Fruit fly (Drosophila melanogaster) Kc167 (cell line): ENCODE measurements around the gene grsm.

Experiments
- Myc ChIP-seq: fragments of >200 bp; optimal IDR thresholded peaks from 2 replicates; lab custom pipeline; 2017; ENCODE audit warnings: missing external identifiers
- Sin3A ChIP-seq: fragments of >200 bp; optimal IDR thresholded peaks from 2 replicates; lab custom pipeline; 2018; ENCODE audit warnings: missing external identifiers
- h ChIP-seq: fragments of >200 bp; optimal IDR thresholded peaks from 3 replicates; lab custom pipeline; 2018; ENCODE audit warnings: missing external identifiers
- insv ChIP-seq: fragments of >200 bp; optimal IDR thresholded peaks from 3 replicates; lab custom pipeline; 2018; ENCODE audit warnings: missing external identifiers
- psq ChIP-seq: fragments of >200 bp; optimal IDR thresholded peaks from 2 replicates; lab custom pipeline; 2017; ENCODE audit warnings: missing external identifiers
- ttk ChIP-seq: sonication (Bioruptor generic); optimal IDR thresholded peaks from 2 replicates; lab custom pipeline; 2017; ENCODE audit warnings: missing external identifiers

grsm gene

DNA sequence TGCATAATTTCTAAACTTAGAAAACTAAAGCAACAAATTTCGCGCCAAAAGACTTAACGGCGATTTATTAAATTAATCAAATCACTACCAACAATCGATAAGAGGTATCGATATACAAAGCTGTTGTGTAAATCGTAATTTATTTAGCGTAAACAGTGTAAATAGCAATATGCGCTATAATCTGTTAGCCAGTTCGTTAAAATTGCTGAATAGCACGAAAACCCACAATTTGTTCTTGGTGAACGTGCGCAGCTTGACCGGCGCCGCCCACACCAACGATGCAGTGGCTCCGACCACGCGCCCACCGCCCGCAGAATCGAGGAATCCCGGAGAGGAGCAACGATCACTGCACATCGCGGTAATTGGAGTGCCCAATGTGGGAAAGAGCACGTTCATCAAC is 28.0 kb upstream of the grsm start, which contains the start of gene CG7488:
Gene CG7488 (plus strand): TSS at position 99 of the 400 bp plus-strand sequence.
- TF ChIP-seq insv (lab: Kevin White, UChicago) (no peak), h (lab: Kevin White, UChicago) (no peak), Sin3A (lab: Kevin White, UChicago) (no peak), Myc (lab: Kevin White, UChicago) (no peak), ttk (lab: Kevin White, UChicago) (no peak), psq (lab: Kevin White, UChicago) (no peak)

DNA sequence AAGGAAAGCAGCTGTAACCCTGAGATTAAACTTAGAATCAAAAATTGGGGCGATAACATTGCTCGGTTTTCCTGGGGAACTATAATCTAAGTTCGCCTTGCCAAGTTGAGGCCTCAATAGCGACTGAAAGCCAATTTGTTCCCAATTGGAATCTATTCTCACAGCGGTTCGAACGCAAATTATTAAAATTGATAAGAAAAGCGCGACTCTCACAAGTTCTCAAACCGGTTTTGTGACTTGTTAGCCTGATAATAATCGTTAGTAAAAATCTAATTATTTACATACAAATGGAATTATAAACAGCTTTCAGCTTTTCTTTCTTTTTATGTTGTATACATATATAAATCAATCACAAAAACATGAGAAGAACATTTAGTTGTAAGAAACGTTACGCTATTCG is 27.5 kb upstream of the grsm start, which contains the start of gene yellow-f2:
Gene yellow-f2 (minus strand): TSS at position 101 of the 400 bp plus-strand sequence.
- TF ChIP-seq Myc (lab: Kevin White, UChicago) (no peak), insv (lab: Kevin White, UChicago) (no peak), ttk (lab: Kevin White, UChicago) (no peak), Sin3A (lab: Kevin White, UChicago) (no peak), h (lab: Kevin White, UChicago) (no peak), psq (lab: Kevin White, UChicago) (no peak)

DNA sequence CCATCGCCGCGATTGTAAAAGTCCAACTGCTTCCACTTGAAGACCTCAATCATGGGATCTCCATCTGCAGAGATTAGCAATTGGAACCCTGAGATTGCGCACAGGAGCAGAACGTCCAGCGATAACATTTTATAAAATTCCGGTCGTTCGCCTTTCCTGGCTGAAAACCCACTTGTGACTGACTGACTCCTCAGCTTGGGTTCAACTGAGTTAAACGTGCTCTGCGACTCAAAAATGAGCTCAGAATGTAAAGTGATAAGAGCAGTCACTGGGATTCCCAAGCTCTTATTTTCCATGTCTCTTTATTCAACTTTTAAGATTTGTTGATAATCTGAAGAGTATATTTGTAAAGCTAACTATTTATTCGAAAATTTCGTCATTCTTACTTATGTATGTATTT is 25.5 kb upstream of the grsm start, which contains the start of gene yellow-f:
Gene yellow-f (minus strand): TSS at position 184 of the 400 bp plus-strand sequence.
- TF ChIP-seq h (lab: Kevin White, UChicago) (no peak), insv (lab: Kevin White, UChicago) (no peak), psq (lab: Kevin White, UChicago) (no peak), Sin3A (lab: Kevin White, UChicago) (no peak), ttk (lab: Kevin White, UChicago) (no peak), Myc (lab: Kevin White, UChicago) (no peak)

DNA sequence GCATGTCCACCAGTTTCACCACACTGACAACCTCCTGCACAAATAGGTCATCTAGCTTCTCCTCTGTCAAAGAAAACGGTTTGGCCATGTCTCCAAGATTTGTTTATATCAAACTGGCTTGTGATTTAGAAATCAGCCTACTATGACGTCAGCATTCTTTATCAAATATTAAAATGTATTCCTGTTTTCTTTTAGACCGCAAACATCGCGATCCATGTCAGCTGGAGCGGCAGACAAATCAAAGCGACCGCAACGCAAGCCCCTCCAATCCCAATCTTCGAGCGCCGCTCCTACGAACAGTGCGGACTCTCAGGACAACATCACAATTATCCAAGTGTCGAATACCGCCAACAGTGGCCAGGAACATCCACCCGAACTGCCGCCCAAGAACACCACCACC is 20.9 kb upstream of the grsm start, which contains the start of gene CG14383:
Gene CG14383 (minus strand): TSS at position 101 of the 400 bp plus-strand sequence.
- TF ChIP-seq Sin3A (lab: Kevin White, UChicago), result no peak
- TF ChIP-seq psq (lab: Kevin White, UChicago), result no peak
- TF ChIP-seq insv (lab: Kevin White, UChicago), result no peak
- TF ChIP-seq h (lab: Kevin White, UChicago), result no peak
- TF ChIP-seq ttk (lab: Kevin White, UChicago), result no peak
- no peak for TF ChIP-seq Myc (lab: Kevin White, UChicago)

DNA sequence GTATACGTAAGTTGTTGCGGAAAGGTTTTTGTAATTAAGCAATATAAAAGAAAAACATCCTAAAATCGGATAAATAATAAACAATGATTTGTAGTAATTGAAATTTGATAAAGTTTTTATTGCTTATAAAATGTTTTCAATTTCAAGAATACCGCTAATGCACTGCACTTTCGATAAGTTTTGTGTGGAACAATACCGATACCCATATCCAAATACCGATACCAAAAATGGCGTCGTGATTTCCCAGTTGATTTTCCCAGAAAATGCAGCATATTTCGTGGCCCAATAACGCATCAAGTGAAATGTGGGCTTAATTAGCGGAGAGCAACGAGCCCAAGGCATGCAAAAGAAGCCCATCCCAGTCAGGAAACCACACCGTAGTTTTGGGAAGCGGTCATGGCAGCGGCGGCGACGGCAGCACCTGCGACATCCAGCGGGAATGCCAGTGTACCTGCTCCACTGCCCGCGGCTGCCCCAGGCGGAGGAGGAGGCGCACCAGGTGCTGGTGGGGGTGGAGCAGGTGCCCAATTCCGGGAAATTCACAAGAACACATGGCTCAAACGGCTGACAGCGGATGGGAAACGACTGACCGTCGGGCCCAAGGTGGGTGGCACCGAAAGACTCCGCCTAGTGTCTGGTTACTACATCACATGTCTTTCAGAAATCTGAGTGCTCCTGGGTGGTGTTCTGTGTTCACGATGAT is 18.5 kb upstream of the grsm start, which contains the start of gene CG31342:
Gene CG31342 (plus strand): TSS at position 214 of the 703 bp plus-strand sequence.
- TF ChIP-seq insv (lab: Kevin White, UChicago), result no peak
- TF ChIP-seq psq (lab: Kevin White, UChicago), result no peak
- no peak for TF ChIP-seq h (lab: Kevin White, UChicago)
- no peak for TF ChIP-seq Sin3A (lab: Kevin White, UChicago)
- no peak for TF ChIP-seq ttk (lab: Kevin White, UChicago)
- TF ChIP-seq Myc (lab: Kevin White, UChicago), result no peak

DNA sequence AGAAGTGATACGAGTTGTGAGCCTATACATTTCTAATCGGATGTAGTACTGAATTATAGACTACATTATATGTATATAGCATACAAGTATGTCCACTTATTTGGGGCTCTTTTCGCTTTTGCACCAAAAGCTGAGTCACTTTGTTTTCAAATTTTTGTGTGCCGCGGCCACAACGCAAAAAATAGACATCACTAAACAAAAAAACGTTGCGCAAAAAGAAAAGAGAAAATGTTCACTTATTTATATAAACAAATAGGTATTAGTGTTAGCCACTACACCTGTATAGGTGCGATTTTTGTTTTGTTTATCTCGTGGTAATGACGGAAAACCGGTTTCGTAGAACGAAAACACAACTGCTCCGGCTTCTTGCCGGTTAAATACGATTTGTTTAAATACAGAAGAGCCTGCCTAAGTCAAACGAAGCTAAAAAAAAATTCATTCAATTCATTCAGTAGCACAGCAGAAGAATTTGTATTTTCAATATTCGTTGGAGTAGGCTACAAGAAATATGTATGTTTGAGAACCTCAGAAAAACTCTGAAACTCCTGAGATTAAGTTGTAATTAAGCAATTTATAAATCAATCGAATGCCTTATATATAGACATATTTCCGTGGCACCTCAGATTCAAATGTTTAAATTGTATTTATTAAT is 15.6 kb upstream of the grsm start:
- no peak for TF ChIP-seq Sin3A (lab: Kevin White, UChicago)
- no peak for TF ChIP-seq Myc (lab: Kevin White, UChicago)
- no peak for TF ChIP-seq psq (lab: Kevin White, UChicago)
- no peak for TF ChIP-seq h (lab: Kevin White, UChicago)
- no peak for TF ChIP-seq insv (lab: Kevin White, UChicago)
- TF ChIP-seq ttk (lab: Kevin White, UChicago), result no peak

DNA sequence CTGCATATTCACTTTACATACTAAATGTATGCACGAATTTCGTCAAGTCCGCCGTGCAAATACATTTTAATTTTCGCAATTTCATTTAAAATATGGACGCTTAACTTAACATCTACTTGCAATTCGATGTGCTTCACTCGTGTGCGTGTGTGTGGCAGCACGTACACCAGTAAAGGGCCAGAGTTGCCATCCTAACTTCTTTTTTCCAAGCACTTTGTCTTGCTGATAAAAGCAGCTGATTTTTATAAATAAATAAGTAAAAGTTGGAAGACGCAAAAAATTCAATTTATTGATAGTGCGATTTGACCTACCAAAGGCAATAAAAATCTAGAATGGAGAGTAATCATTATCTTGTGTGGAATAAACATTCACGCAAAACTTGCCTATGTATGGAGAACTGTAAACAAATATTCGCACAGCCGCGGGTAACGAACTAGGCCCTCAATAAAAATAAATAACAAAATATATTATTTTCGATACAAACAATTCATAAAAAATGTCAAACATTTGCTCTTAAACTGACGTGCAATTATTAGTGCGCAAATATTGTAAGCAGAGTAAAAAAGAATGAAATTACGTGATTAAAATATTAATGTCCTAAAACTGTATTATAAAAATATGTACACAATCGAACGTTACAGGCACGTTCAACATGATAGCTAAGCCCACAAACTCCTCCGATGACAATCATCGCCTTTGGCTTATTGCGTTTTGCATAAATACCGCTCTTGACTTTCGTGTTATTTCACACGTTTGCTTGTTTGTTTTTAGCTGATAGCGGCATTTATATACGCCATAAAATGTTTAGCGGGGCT is 14.9 kb upstream of the grsm start:
- TF ChIP-seq h (lab: Kevin White, UChicago), result no peak
- TF ChIP-seq Myc (lab: Kevin White, UChicago), result no peak
- no peak for TF ChIP-seq Sin3A (lab: Kevin White, UChicago)
- no peak for TF ChIP-seq psq (lab: Kevin White, UChicago)
- TF ChIP-seq insv (lab: Kevin White, UChicago), result no peak
- TF ChIP-seq ttk (lab: Kevin White, UChicago), result no peak

DNA sequence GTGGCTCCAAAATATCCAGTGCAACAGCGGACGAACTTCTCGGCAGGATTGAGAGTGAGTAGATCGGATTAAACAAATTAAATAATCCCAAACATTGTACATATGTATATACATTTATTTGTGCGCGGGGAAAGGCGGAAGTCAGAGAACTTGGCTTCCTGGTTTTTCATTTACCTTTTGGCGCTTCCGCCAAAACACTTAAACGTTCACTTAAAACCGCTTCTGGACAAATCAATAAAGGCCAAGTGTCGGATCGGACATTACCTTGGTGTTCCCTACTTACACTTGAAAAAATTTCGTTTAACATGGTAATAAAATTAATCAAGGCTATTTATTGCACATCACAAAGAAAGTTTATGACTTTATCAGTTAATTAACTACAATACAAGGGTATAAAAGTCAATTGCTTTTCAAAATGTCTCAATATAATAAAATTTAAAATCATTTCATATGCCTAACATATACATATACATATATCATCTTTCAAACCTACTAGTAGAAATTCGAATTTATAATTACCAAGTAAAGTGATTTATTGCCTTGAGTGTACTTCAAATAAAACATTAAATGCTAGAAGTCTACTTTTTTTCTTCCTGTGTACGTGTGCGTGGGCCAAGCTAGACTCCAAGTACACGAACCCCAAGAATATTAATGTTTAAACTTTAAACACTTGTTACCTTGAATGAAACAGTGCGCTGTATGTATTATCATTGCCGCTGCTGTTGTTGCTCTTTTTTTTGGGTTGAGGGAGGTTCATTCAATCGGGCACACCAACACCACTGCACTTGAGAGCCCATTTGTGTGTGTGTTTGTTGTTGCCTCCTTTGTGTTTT is 14.0 kb upstream of the grsm start:
- TF ChIP-seq ttk (lab: Kevin White, UChicago) (no peak), insv (lab: Kevin White, UChicago) (no peak), Sin3A (lab: Kevin White, UChicago) (no peak), psq (lab: Kevin White, UChicago) (no peak), h (lab: Kevin White, UChicago) (no peak), Myc (lab: Kevin White, UChicago) (no peak)

DNA sequence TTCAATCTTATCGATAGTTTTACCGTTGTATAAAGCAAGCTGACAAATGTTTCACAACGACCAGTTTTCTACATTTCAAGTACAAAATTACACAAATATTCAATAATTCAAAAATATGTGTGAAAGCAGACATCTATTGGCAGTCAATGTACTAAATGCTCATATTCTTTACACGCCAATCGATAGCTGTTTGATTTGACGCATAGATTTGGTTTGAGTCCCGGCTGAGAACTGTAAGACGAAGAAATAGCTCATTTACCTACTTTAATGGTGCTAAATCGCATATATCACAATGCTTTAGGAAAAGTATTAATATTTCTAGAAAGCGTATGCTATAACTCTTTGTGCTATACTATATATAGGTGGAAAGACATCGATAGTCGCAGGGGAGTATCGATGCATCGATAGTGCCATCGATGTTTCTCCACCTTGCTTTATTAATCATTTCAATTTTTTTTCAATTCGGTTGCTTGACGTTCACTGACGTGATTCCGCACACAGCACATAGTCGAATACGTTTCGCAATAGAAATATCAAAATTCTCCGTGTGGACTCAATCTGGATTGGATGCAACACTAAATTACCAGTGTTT is 13.2 kb upstream of the grsm start, which contains the start of gene Paip2:
Gene Paip2 (plus strand): TSS at position 165 of the 592 bp plus-strand sequence.
- TF ChIP-seq psq (lab: Kevin White, UChicago) (no peak), h (lab: Kevin White, UChicago) (no peak), Sin3A (lab: Kevin White, UChicago) (no peak), Myc (lab: Kevin White, UChicago) (no peak)
